Worm (Caenorhabditis elegans) whole organism, L1 larva: ENCODE results near the gene msra-1.
"Not testable (repeated sequence)": the region's sequence is repeated elsewhere in the genome, so short reads cannot be mapped to it uniquely, and the experiment has no call there.

ENCODE experiments used
- C34B4.2 ChIP-seq: sonication (generic microtip); optimal IDR thresholded peaks from 2 replicates; lab custom pipeline; 2017; ENCODE audit warnings: mild to moderate bottlenecking, missing genetic modification characterization, missing compliant biosample characterization
- dpl-1 ChIP-seq, 3 experiments: fragments of 150-350 bp in 2 of 3; sonication (generic microtip) in 1 of 3; optimal IDR thresholded peaks; 2 replicates each; lab custom pipeline; 2014 to 2017; ENCODE audit warnings: missing biosample characterization in 3 of 3, missing genetic modification characterization in 3 of 3, missing genetic modification reagents in 3 of 3
- fkh-10 ChIP-seq: sonication (generic microtip); optimal IDR thresholded peaks from 2 replicates; lab custom pipeline; 2017; ENCODE audit warnings: missing biosample characterization, missing genetic modification reagents, missing genetic modification characterization
- lsy-2 ChIP-seq, 2 experiments: fragments of 150-350 bp; optimal IDR thresholded peaks; 2 replicates each; lab custom pipeline; 2014; ENCODE audit warnings: missing biosample characterization in 2 of 2, missing genetic modification characterization in 2 of 2
- mdl-1 ChIP-seq, 2 experiments: fragments of 150-350 bp; optimal IDR thresholded peaks; 2 replicates each; lab custom pipeline; 2014 to 2017; ENCODE audit warnings: missing biosample characterization in 2 of 2, missing genetic modification characterization in 2 of 2, inconsistent platforms in 1 of 2
- mep-1 ChIP-seq: fragments of 150-350 bp; optimal IDR thresholded peaks from 2 replicates; lab custom pipeline; 2014; ENCODE audit warnings: missing biosample characterization, missing genetic modification characterization
- snpc-4 ChIP-seq: fragments of 150-350 bp; optimal IDR thresholded peaks from 2 replicates; lab custom pipeline; 2014; ENCODE audit warnings: missing biosample characterization, missing genetic modification characterization
- sup-37 ChIP-seq: fragments of 200-800 bp; sonication (Bioruptor generic); optimal IDR thresholded peaks from 2 replicates; lab custom pipeline; 2018; ENCODE audit warnings: mild to moderate bottlenecking, missing genetic modification characterization, missing compliant biosample characterization
- unc-130 ChIP-seq: fragments of 150-350 bp; optimal IDR thresholded peaks from 2 replicates; lab custom pipeline; 2017; ENCODE audit warnings: missing biosample characterization, missing genetic modification characterization, inconsistent platforms

ce11 chrII:7370195-7370594, 6.4 kb upstream of the msra-1 start, which contains the start of gene F43E2.11:
- not testable (repeated sequence) for TF ChIP-seq mdl-1 (tag; optimal IDR thresholded peaks at IDR 0.05; lab: Kevin White, UChicago); fkh-10 (GFP tag; lab: Kevin White, UChicago); snpc-4 (tag; lab: Kevin White, UChicago); dpl-1 (GFP tag; optimal IDR thresholded peaks at IDR 0.05; lab: Kevin White, UChicago); lsy-2 (tag; optimal IDR thresholded peaks at IDR 0.05; lab: Kevin White, UChicago); unc-130 (tag; lab: Kevin White, UChicago); C34B4.2 (tag; lab: Kevin White, UChicago); mep-1 (tag; lab: Kevin White, UChicago); sup-37 (GFP tag; lab: Kevin White, UChicago)
